Worm (Caenorhabditis elegans) whole organism, L4 larva: Measurements from ENCODE around the gene F58D12.1.
A peak's percentile ranks its signal among the peaks of the same experiment; 100 is the strongest.

Experiments used
- D1046.2 ChIP-seq: fragments of 200-800 bp; sonication (Bioruptor generic); IDR thresholded peaks from 2 replicates; pipeline ENCODE4 v1.3.6; 2022; ENCODE audit warnings: missing genetic modification characterization, missing compliant biosample characterization
- F26F4.8 ChIP-seq: fragments of 200-800 bp; sonication (Bioruptor generic); conservative IDR thresholded peaks from 2 replicates; pipeline ENCODE4 v1.3.6; 2022; ENCODE audit warnings: missing genetic modification characterization, missing compliant biosample characterization
- F49E8.2 ChIP-seq: sonication (generic microtip); optimal IDR thresholded peaks from 2 replicates; lab custom pipeline; 2016; ENCODE audit warnings: missing compliant biosample characterization, mild to moderate bottlenecking, missing genetic modification characterization, borderline replicate concordance
- T20F7.1 ChIP-seq: fragments of 200-800 bp; sonication (Bioruptor generic); optimal IDR thresholded peaks from 2 replicates; lab custom pipeline; 2018; ENCODE audit warnings: mild to moderate bottlenecking, missing genetic modification characterization, missing compliant biosample characterization
- T26A8.4 ChIP-seq: fragments of 200-800 bp; sonication (Bioruptor generic); IDR thresholded peaks from 2 replicates; pipeline ENCODE4 v1.3.6; 2022; ENCODE audit warnings: missing genetic modification characterization, missing compliant biosample characterization
- Y75B8A.6 ChIP-seq: fragments of 200-800 bp; sonication (Bioruptor generic); IDR thresholded peaks from 2 replicates; pipeline ENCODE4 v1.3.6; 2022; ENCODE audit warnings: missing genetic modification reagents, missing genetic modification characterization, missing compliant biosample characterization
- aha-1 ChIP-seq: fragments of 150-350 bp; peaks from one replicate; lab custom pipeline; 2014; ENCODE audit warnings: missing biosample characterization, missing genetic modification characterization
- ama-1 ChIP-seq: fragments of 150-350 bp; optimal IDR thresholded peaks from 2 replicates; lab custom pipeline; 2014; ENCODE audit warnings: inconsistent platforms, mixed read lengths
- ceh-20 ChIP-seq: fragments of 200-800 bp; sonication (Bioruptor generic); IDR thresholded peaks from 2 replicates; pipeline ENCODE4 v1.3.6; 2022; ENCODE audit warnings: missing genetic modification reagents, missing genetic modification characterization, missing compliant biosample characterization
- ceh-32 ChIP-seq: sonication (generic microtip); optimal IDR thresholded peaks from 2 replicates; lab custom pipeline; 2016; ENCODE audit warnings: mild to moderate bottlenecking, missing genetic modification characterization, missing compliant biosample characterization; ENCODE audit not compliant: poor library complexity
- cey-2 ChIP-seq: sonication (generic microtip); optimal IDR thresholded peaks from 3 replicates; lab custom pipeline; 2017; ENCODE audit warnings: missing genetic modification characterization, mild to moderate bottlenecking, missing compliant biosample characterization, antibody characterized with exemption, borderline replicate concordance; ENCODE audit not compliant: insufficient read depth
- daf-16 ChIP-seq, 3 experiments: sonication (generic microtip); optimal IDR thresholded peaks; 2 replicates each; lab custom pipeline; 2016 to 2017; ENCODE audit warnings: missing genetic modification characterization in 3 of 3, missing genetic modification reagents in 3 of 3, mild to moderate bottlenecking in 2 of 3, missing compliant biosample characterization in 2 of 3, missing biosample characterization in 1 of 3, moderate library complexity in 1 of 3
- daf-8 ChIP-seq: fragments of 200-800 bp; sonication (Bioruptor generic); IDR thresholded peaks from 2 replicates; pipeline ENCODE4 v1.3.6; 2022; ENCODE audit warnings: missing genetic modification characterization, missing compliant biosample characterization
- dmd-6 ChIP-seq: fragments of 200-800 bp; sonication (Bioruptor generic); IDR thresholded peaks from 2 replicates; pipeline ENCODE4 v1.3.6; 2022; ENCODE audit warnings: missing genetic modification reagents, missing genetic modification characterization, missing compliant biosample characterization
- dve-1 ChIP-seq: sonication (generic microtip); optimal IDR thresholded peaks from 2 replicates; lab custom pipeline; 2017; ENCODE audit warnings: antibody characterized with exemption, mild to moderate bottlenecking, missing genetic modification characterization, missing compliant biosample characterization; ENCODE audit not compliant: insufficient read depth
- egl-27 ChIP-seq: sonication (generic microtip); optimal IDR thresholded peaks from 3 replicates; lab custom pipeline; 2017; ENCODE audit warnings: missing biosample characterization, missing genetic modification reagents, missing genetic modification characterization
- egl-43 ChIP-seq: fragments of 200-800 bp; sonication (Bioruptor generic); IDR thresholded peaks from 2 replicates; pipeline ENCODE4 v1.3.6; 2022; ENCODE audit warnings: missing genetic modification reagents, missing genetic modification characterization, missing compliant biosample characterization
- fkh-10 ChIP-seq: fragments of 150-350 bp; optimal IDR thresholded peaks from 2 replicates; lab custom pipeline; 2014; ENCODE audit warnings: missing biosample characterization, missing genetic modification reagents, missing genetic modification characterization
- hmg-1.1 ChIP-seq: fragments of 200-800 bp; sonication (Bioruptor generic); IDR thresholded peaks from 2 replicates; pipeline ENCODE4 v1.3.6; 2022; ENCODE audit warnings: missing genetic modification reagents, missing genetic modification characterization, missing compliant biosample characterization
- lin-15B ChIP-seq: fragments of 150-350 bp; sonication (generic microtip); optimal IDR thresholded peaks from 3 replicates; lab custom pipeline; 2014; ENCODE audit warnings: missing biosample characterization, missing genetic modification characterization
- lin-38 ChIP-seq: fragments of 200-800 bp; sonication (Bioruptor generic); IDR thresholded peaks from 2 replicates; pipeline ENCODE4 v1.3.6; 2022; ENCODE audit warnings: missing genetic modification reagents, missing genetic modification characterization, missing compliant biosample characterization
- lsy-2 ChIP-seq, 2 experiments: fragments of 150-350 bp in 1 of 2; sonication (generic microtip) in 1 of 2; optimal IDR thresholded peaks; 2 replicates each; lab custom pipeline; 2014 to 2017; ENCODE audit warnings: missing biosample characterization in 2 of 2, missing genetic modification characterization in 2 of 2
- madf-5 ChIP-seq, 2 experiments: fragments of 200-800 bp; sonication (Bioruptor generic); IDR thresholded peaks; 2 replicates each; pipeline ENCODE4 v1.3.6; 2022; ENCODE audit warnings: missing compliant biosample characterization in 2 of 2, missing genetic modification characterization in 2 of 2
- mep-1 ChIP-seq: fragments of 150-350 bp; sonication (generic microtip); optimal IDR thresholded peaks from 3 replicates; lab custom pipeline; 2014; ENCODE audit warnings: missing biosample characterization, missing genetic modification characterization
- nhr-11 ChIP-seq: fragments of 150-350 bp; optimal IDR thresholded peaks from 2 replicates; lab custom pipeline; 2014; ENCODE audit warnings: missing biosample characterization, missing genetic modification characterization
- nhr-237 ChIP-seq: sonication (generic microtip); optimal IDR thresholded peaks from 2 replicates; lab custom pipeline; 2017; ENCODE audit warnings: missing biosample characterization, missing genetic modification characterization
- nhr-28 ChIP-seq: fragments of 150-350 bp; optimal IDR thresholded peaks from 2 replicates; lab custom pipeline; 2014; ENCODE audit warnings: missing biosample characterization, missing genetic modification characterization
- nhr-42 ChIP-seq: fragments of 200-800 bp; sonication (Bioruptor generic); IDR thresholded peaks from 2 replicates; pipeline ENCODE4 v1.3.6; 2022; ENCODE audit warnings: missing genetic modification characterization, missing compliant biosample characterization
- nhr-6 ChIP-seq: fragments of 150-350 bp; optimal IDR thresholded peaks from 2 replicates; lab custom pipeline; 2014; ENCODE audit warnings: missing biosample characterization, missing genetic modification characterization
- pha-4 ChIP-seq, 2 experiments: fragments of 150-350 bp in 1 of 2; fragments of 200-800 bp in 1 of 2; sonication (Bioruptor generic) in 1 of 2; IDR thresholded peaks in 1 of 2; optimal IDR thresholded peaks in 1 of 2; 2 replicates each; pipeline versions ENCODE4 v1.3.6 to Lab custom; 2014 to 2022; ENCODE audit warnings: missing genetic modification characterization in 2 of 2, missing genetic modification reagents in 2 of 2, missing biosample characterization in 1 of 2, missing compliant biosample characterization in 1 of 2
- php-3 ChIP-seq: fragments of 200-800 bp; sonication (Bioruptor generic); IDR thresholded peaks from 2 replicates; pipeline ENCODE4 v1.3.6; 2022; ENCODE audit warnings: missing genetic modification reagents, missing genetic modification characterization, missing compliant biosample characterization
- rbr-2 ChIP-seq: sonication (generic microtip); optimal IDR thresholded peaks from 2 replicates; lab custom pipeline; 2016; ENCODE audit warnings: missing genotype, missing genetic modification characterization, missing compliant biosample characterization
- saeg-2 ChIP-seq: fragments of 200-800 bp; sonication (Bioruptor generic); IDR thresholded peaks from 2 replicates; pipeline ENCODE4 v1.3.6; 2022; ENCODE audit warnings: missing genetic modification reagents, missing genetic modification characterization, missing compliant biosample characterization
- set-16 ChIP-seq: fragments of 200-800 bp; sonication (Bioruptor generic); IDR thresholded peaks from 2 replicates; pipeline ENCODE4 v1.3.6; 2022; ENCODE audit warnings: missing genetic modification reagents, missing genetic modification characterization, missing compliant biosample characterization
- skn-1 ChIP-seq: fragments of 150-350 bp; optimal IDR thresholded peaks from 2 replicates; lab custom pipeline; 2014; ENCODE audit warnings: missing biosample characterization, missing genetic modification characterization
- snpc-4 ChIP-seq: fragments of 150-350 bp; optimal IDR thresholded peaks from 2 replicates; lab custom pipeline; 2014; ENCODE audit warnings: missing biosample characterization, missing genetic modification characterization
- tag-97 ChIP-seq: fragments of 200-800 bp; sonication (Bioruptor generic); IDR thresholded peaks from 2 replicates; pipeline ENCODE4 v1.3.6; 2022; ENCODE audit warnings: missing genetic modification characterization, missing compliant biosample characterization
- tra-1 ChIP-seq: fragments of 200-800 bp; sonication (Bioruptor generic); IDR thresholded peaks from 2 replicates; pipeline ENCODE4 v1.3.6; 2022; ENCODE audit warnings: missing genetic modification reagents, missing genetic modification characterization, missing compliant biosample characterization
- unc-130 ChIP-seq: sonication (generic microtip); optimal IDR thresholded peaks from 2 replicates; lab custom pipeline; 2016; ENCODE audit warnings: missing genetic modification reagents, missing genetic modification characterization, missing compliant biosample characterization
- vab-7 ChIP-seq: fragments of 200-800 bp; sonication (Bioruptor generic); IDR thresholded peaks from 2 replicates; pipeline ENCODE4 v1.3.6; 2022; ENCODE audit warnings: missing genetic modification reagents, missing genetic modification characterization, missing compliant biosample characterization
- zip-11 ChIP-seq: fragments of 200-800 bp; sonication (Bioruptor generic); IDR thresholded peaks from 2 replicates; pipeline ENCODE4 v1.3.6; 2022; ENCODE audit warnings: missing genetic modification characterization, missing compliant biosample characterization
- zip-2 ChIP-seq: fragments of 150-350 bp; optimal IDR thresholded peaks from 2 replicates; lab custom pipeline; 2014; ENCODE audit warnings: missing biosample characterization, missing genetic modification characterization
- ztf-11 ChIP-seq: fragments of 150-350 bp; optimal IDR thresholded peaks from 2 replicates; lab custom pipeline; 2014; ENCODE audit warnings: missing biosample characterization, missing genetic modification characterization

The F58D12.1 gene

ce11 chrV:14008353-14008859 is 41.0 kb upstream of the F58D12.1 start (continued):
- TF ChIP-seq ama-1 (lab: Kevin White, UChicago) (peak; percentile 90), daf-16 (GFP tag; optimal IDR thresholded peaks at IDR 0.05; lab: Kevin White, UChicago) (peak in 1 of 2 experiments; percentile 39), daf-16 (tag; optimal IDR thresholded peaks at IDR 0.05; lab: Kevin White, UChicago) (peak; percentile 35), F49E8.2 (tag; lab: Kevin White, UChicago) (peak; percentile 14), unc-130 (GFP tag; lab: Kevin White, UChicago) (peak; percentile 20), D1046.2 (no peak), dmd-6 (peak; percentile 62; the same call in 1 of the 2 replicates)

- no peak for TF ChIP-seq zip-11 (GFP tag; lab: Robert Waterston, UW)
- no peak for TF ChIP-seq Y75B8A.6 (GFP tag; lab: Robert Waterston, UW)
- no peak for TF ChIP-seq ceh-20 (GFP tag; lab: Robert Waterston, UW)
- no peak for TF ChIP-seq snpc-4 (tag; lab: Kevin White, UChicago)
- TF ChIP-seq daf-8: no peak
- no peak for TF ChIP-seq egl-27 (tag; lab: Kevin White, UChicago)
- no peak for TF ChIP-seq zip-2 (tag; lab: Kevin White, UChicago)
- TF ChIP-seq T20F7.1: no peak
Measured at ce11 chrV:14010021-14010420, 39.4 kb upstream of the F58D12.1 start.

- no peak for TF ChIP-seq nhr-6 (tag; lab: Kevin White, UChicago)
- TF ChIP-seq ama-1 (lab: Kevin White, UChicago): no peak
- TF ChIP-seq tra-1 (GFP tag; lab: Robert Waterston, UW): no peak
- no peak for TF ChIP-seq lsy-2 (tag; optimal IDR thresholded peaks at IDR 0.05; lab: Kevin White, UChicago)
- no peak for TF ChIP-seq F26F4.8 (GFP tag; lab: Robert Waterston, UW)
- TF ChIP-seq madf-5 (GFP tag; IDR thresholded peaks at IDR 0.05; lab: Robert Waterston, UW): no peak
- TF ChIP-seq nhr-11 (tag; lab: Kevin White, UChicago): no peak
- 0 out of 2 replicates have a peak, but pooled peaks have one; percentile 6 for TF ChIP-seq vab-7
- no peak for TF ChIP-seq Y75B8A.6 (GFP tag; lab: Robert Waterston, UW)
- peak; percentile 96 for TF ChIP-seq set-16
- TF ChIP-seq tag-97 (GFP tag; lab: Robert Waterston, UW): no peak
- TF ChIP-seq egl-43: 0 out of 2 replicates have a peak, but pooled peaks have one; percentile 40
- TF ChIP-seq nhr-42 (GFP tag; lab: Robert Waterston, UW): no peak
- no peak for TF ChIP-seq skn-1 (tag; lab: Kevin White, UChicago)
- TF ChIP-seq ceh-32: no peak
- TF ChIP-seq dve-1 (tag; lab: Kevin White, UChicago): no peak
- 0 out of 2 replicates have a peak, but pooled peaks have one; percentile 25 for TF ChIP-seq saeg-2 (GFP tag; lab: Robert Waterston, UW)
Measured at ce11 chrV:14011427-14011826, 37.9 kb upstream of the F58D12.1 start.

DNA sequence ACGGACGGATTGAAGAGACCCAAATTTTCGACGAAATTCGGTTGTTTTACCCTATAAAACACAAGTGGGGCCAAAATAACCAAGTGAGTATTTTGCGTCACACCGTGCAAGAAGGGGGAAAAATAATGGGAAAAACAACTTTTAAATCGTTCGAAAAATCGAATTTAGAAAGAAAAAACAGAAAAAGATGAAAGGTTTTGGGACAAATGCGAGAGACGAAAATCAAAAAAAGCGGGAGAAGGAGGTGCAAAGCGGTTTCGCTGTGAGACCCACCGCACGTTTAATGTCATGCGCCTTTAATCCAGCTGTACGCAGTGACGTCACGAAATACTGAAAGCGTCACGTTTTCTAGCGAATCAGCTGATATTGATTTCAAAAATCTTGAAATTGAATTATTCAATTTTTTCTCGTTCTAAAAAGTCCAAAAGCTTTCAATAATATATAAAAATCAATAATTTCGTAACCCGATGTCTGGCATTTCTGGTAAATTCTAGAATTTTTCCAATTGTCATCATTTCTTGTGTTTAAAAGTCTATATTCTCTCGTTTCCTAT is 37.3 kb upstream of the F58D12.1 start, which contains the start of the genes ddx-17 and aip-1:
ddx-17 (minus strand) TSS at position 51 of the 553 bp plus-strand sequence.
aip-1 (plus strand) TSS at position 332 of the 553 bp plus-strand sequence.
- TF ChIP-seq mep-1 (peak; percentile 82), lin-15B (tag; lab: Kevin White, UChicago) (no peak), dmd-6 (peak; percentile 65), cey-2 (tag; lab: Kevin White, UChicago) (no peak), ztf-11 (no peak), T26A8.4 (GFP tag; lab: Robert Waterston, UW) (0 out of 2 replicates have a peak, but pooled peaks have one; percentile 57), ceh-20 (GFP tag; lab: Robert Waterston, UW) (peak; percentile 46; the same call in 1 of the 2 replicates), nhr-237 (tag; lab: Kevin White, UChicago) (no peak), fkh-10 (GFP tag; lab: Kevin White, UChicago) (peak; percentile 15), rbr-2 (peak; percentile 57), dve-1 (tag; lab: Kevin White, UChicago) (peak; percentile 85), unc-130 (GFP tag; lab: Kevin White, UChicago) (peak; percentile 42), pha-4 (GFP tag; IDR thresholded peaks at IDR 0.05; lab: Robert Waterston, UW) (no peak), pha-4 (tag; optimal IDR thresholded peaks at IDR 0.05; lab: Kevin White, UChicago) (peak; percentile 71), hmg-1.1 (GFP tag; lab: Robert Waterston, UW) (peak; percentile 58), php-3 (no peak), lsy-2 (tag; optimal IDR thresholded peaks at IDR 0.05; lab: Kevin White, UChicago) (peak; percentile 8 to 87), set-16 (no peak), aha-1 (tag; lab: Kevin White, UChicago) (peak; percentile 94), nhr-28 (tag; lab: Kevin White, UChicago) (peak; percentile 63), ama-1 (lab: Kevin White, UChicago) (peak; percentile 75), madf-5 (GFP tag; IDR thresholded peaks at IDR 0.05; lab: Robert Waterston, UW) (no peak), nhr-11 (tag; lab: Kevin White, UChicago) (peak; percentile 71), lin-38 (GFP tag; lab: Robert Waterston, UW) (peak; percentile 73)
